Worm (Caenorhabditis elegans) whole organism, young adult: ENCODE data around the gene C16A3.2.
A peak's percentile ranks its signal among the peaks of the same experiment; 100 is the strongest.

ENCODE experiments used
- B0035.1 ChIP-seq: sonication (generic microtip); optimal IDR thresholded peaks from 2 replicates; lab custom pipeline; 2016; ENCODE audit warnings: missing genetic modification characterization, mild to moderate bottlenecking, missing compliant biosample characterization, missing genotype, missing genetic modification reagents
- ceh-100 ChIP-seq: fragments of 200-800 bp; sonication (Bioruptor generic); IDR thresholded peaks from 2 replicates; pipeline ENCODE4 v1.3.6; 2022; ENCODE audit warnings: missing genetic modification reagents, missing genetic modification characterization, missing compliant biosample characterization
- lir-1 ChIP-seq: fragments of 200-800 bp; sonication (Bioruptor generic); conservative IDR thresholded peaks from 2 replicates; pipeline ENCODE4 v1.3.6; 2022; ENCODE audit warnings: missing genetic modification reagents, missing genetic modification characterization, missing compliant biosample characterization
- pha-4 ChIP-seq: fragments of 150-350 bp; sonication (generic microtip); optimal IDR thresholded peaks from 2 replicates; lab custom pipeline; 2014; ENCODE audit warnings: missing biosample characterization, missing genetic modification reagents, missing genetic modification characterization
- sea-2 ChIP-seq: fragments of 200-800 bp; sonication (Bioruptor generic); IDR thresholded peaks from 2 replicates; pipeline ENCODE4 v1.3.6; 2022; ENCODE audit warnings: missing genetic modification characterization, missing compliant biosample characterization
- tbx-9 ChIP-seq: sonication (generic microtip); optimal IDR thresholded peaks from 2 replicates; lab custom pipeline; 2016; ENCODE audit warnings: borderline replicate concordance, missing genetic modification characterization, inconsistent platforms, missing compliant biosample characterization
- unc-130 ChIP-seq: sonication (generic microtip); optimal IDR thresholded peaks from 2 replicates; lab custom pipeline; 2016; ENCODE audit warnings: missing genetic modification reagents, missing genetic modification characterization, missing compliant biosample characterization
- ztf-25 ChIP-seq: fragments of 200-800 bp; sonication (Bioruptor generic); IDR thresholded peaks from 2 replicates; pipeline ENCODE4 v1.3.6; 2022; ENCODE audit warnings: missing genetic modification reagents, missing genetic modification characterization, missing compliant biosample characterization

DNA sequence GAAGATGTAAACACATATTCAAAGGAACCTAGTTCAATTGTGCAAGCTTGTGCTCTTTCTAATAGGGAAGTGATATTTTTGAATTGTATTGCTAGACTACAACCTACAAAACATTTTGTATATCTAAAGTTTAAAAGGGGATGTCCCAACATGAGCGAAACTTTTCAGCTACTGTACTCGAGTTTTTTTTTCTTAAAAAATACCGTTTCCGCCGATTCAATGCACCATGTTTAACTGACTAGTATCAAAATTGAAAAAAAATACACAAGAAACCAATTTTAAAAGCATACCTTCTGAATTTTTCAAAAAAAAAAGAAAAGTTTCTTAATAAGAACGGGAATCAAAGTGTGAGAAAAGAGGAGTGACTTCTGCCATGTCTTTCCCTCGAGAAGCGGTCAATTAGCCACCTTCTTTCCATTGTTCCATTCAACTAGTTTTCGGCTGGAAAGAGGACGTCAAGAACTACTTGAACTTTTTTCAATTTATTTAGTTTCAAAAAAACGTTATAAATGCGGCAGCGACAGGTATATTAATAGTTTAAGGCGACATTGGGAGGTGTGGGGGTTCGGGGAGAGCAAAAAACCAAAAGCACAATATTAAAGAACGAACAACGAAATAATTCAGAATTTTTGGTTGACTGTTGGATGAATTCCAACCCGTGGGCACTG, 25.8 kb downstream of the C16A3.2 start, which contains the start of gene nas-4:
- TF ChIP-seq ceh-100 (GFP tag; lab: Robert Waterston, UW) (no peak), unc-130 (GFP tag; lab: Kevin White, UChicago) (no peak), lir-1 (GFP tag; lab: Robert Waterston, UW) (no peak), pha-4 (tag; lab: Kevin White, UChicago) (no peak), sea-2 (GFP tag; lab: Robert Waterston, UW) (no peak), tbx-9 (tag; lab: Kevin White, UChicago) (no peak), B0035.1 (tag; lab: Kevin White, UChicago) (peak; percentile 75), ztf-25 (no peak)
